Worm (Caenorhabditis elegans) whole organism, L1 larva: Measurements from ENCODE around the gene sdz-19.

Experiments
- C04F5.9 ChIP-seq: sonication (generic microtip); optimal IDR thresholded peaks from 2 replicates; lab custom pipeline; 2016; ENCODE audit warnings: missing genetic modification characterization, missing compliant biosample characterization
- F16B12.6 ChIP-seq: fragments of 150-350 bp; optimal IDR thresholded peaks from 2 replicates; lab custom pipeline; 2014; ENCODE audit warnings: missing biosample characterization, missing genetic modification characterization
- alr-1 ChIP-seq: fragments of 200-800 bp; sonication (Bioruptor generic); optimal IDR thresholded peaks from 2 replicates; lab custom pipeline; 2018; ENCODE audit warnings: borderline replicate concordance, mild to moderate bottlenecking, missing genetic modification characterization, missing compliant biosample characterization
- aly-2 ChIP-seq: fragments of 150-350 bp; optimal IDR thresholded peaks from 2 replicates; lab custom pipeline; 2014; ENCODE audit warnings: missing biosample characterization, missing genetic modification characterization
- ceh-88 ChIP-seq: fragments of 200-800 bp; sonication (Bioruptor generic); IDR thresholded peaks from 2 replicates; pipeline ENCODE4 v1.3.6; 2022; ENCODE audit warnings: missing genetic modification characterization, missing compliant biosample characterization
- dsc-1 ChIP-seq: sonication (generic microtip); optimal IDR thresholded peaks from 2 replicates; lab custom pipeline; 2016; ENCODE audit warnings: mild to moderate bottlenecking, missing genetic modification characterization, missing compliant biosample characterization
- efl-1 ChIP-seq, 4 experiments: fragments of 150-350 bp; optimal IDR thresholded peaks in 3 of 4; peaks in 1 of 4; 1 replicate in 1 of 4; 2 replicates in 3 of 4; lab custom pipeline; 2014; ENCODE audit warnings: missing biosample characterization in 2 of 4, missing genetic modification characterization in 2 of 4, missing genetic modification reagents in 2 of 4
- egl-13 ChIP-seq: sonication (generic microtip); optimal IDR thresholded peaks from 2 replicates; lab custom pipeline; 2016; ENCODE audit warnings: missing genotype, missing genetic modification reagents, missing genetic modification characterization, missing compliant biosample characterization
- elt-3 ChIP-seq, 6 experiments: fragments of 150-350 bp in 1 of 6; sonication (generic microtip); optimal IDR thresholded peaks; 2 replicates each; lab custom pipeline; 2017 to 2018; ENCODE audit warnings: missing biosample characterization in 6 of 6, missing genetic modification characterization in 6 of 6, inconsistent platforms in 1 of 6
- fkh-10 ChIP-seq: sonication (generic microtip); optimal IDR thresholded peaks from 2 replicates; lab custom pipeline; 2017; ENCODE audit warnings: missing biosample characterization, missing genetic modification reagents, missing genetic modification characterization
- fkh-8 ChIP-seq: sonication (generic microtip); optimal IDR thresholded peaks from 2 replicates; lab custom pipeline; 2016; ENCODE audit warnings: mild to moderate bottlenecking, missing genetic modification characterization, missing compliant biosample characterization
- hlh-17 ChIP-seq: fragments of 200-800 bp; sonication (Bioruptor generic); optimal IDR thresholded peaks from 2 replicates; lab custom pipeline; 2018; ENCODE audit warnings: missing genetic modification characterization, mild to moderate bottlenecking, missing compliant biosample characterization, moderate library complexity, borderline replicate concordance
- jun-1 ChIP-seq: fragments of 150-350 bp; optimal IDR thresholded peaks from 2 replicates; lab custom pipeline; 2014; ENCODE audit warnings: missing biosample characterization, missing genetic modification reagents, missing genetic modification characterization
- lin-14 ChIP-seq: fragments of 200-800 bp; sonication (Bioruptor generic); optimal IDR thresholded peaks from 2 replicates; lab custom pipeline; 2018; ENCODE audit warnings: mild to moderate bottlenecking, missing genetic modification characterization, moderate library complexity, missing compliant biosample characterization
- lin-35 ChIP-seq, 2 experiments: fragments of 150-350 bp; optimal IDR thresholded peaks; 2 replicates each; lab custom pipeline; 2014; ENCODE audit warnings: missing biosample characterization in 2 of 2, missing genetic modification characterization in 2 of 2, missing genetic modification reagents in 2 of 2
- lin-39 ChIP-seq: fragments of 150-350 bp; optimal IDR thresholded peaks from 2 replicates; lab custom pipeline; 2014; ENCODE audit warnings: missing biosample characterization, missing genetic modification reagents, missing genetic modification characterization
- mab-9 ChIP-seq: fragments of 200-800 bp; sonication (Bioruptor generic); IDR thresholded peaks from 2 replicates; pipeline ENCODE4 v1.3.6; 2022; ENCODE audit warnings: missing genetic modification reagents, missing genetic modification characterization, missing compliant biosample characterization
- mdl-1 ChIP-seq, 2 experiments: fragments of 150-350 bp; optimal IDR thresholded peaks; 2 replicates each; lab custom pipeline; 2014 to 2017; ENCODE audit warnings: missing biosample characterization in 2 of 2, missing genetic modification characterization in 2 of 2, inconsistent platforms in 1 of 2
- mef-2 ChIP-seq: fragments of 150-350 bp; optimal IDR thresholded peaks from 2 replicates; lab custom pipeline; 2014; ENCODE audit warnings: missing biosample characterization, missing genetic modification characterization
- nhr-11 ChIP-seq: fragments of 150-350 bp; optimal IDR thresholded peaks from 2 replicates; lab custom pipeline; 2014; ENCODE audit warnings: missing biosample characterization, missing genetic modification characterization
- nhr-20 ChIP-seq: sonication (generic microtip); optimal IDR thresholded peaks from 2 replicates; lab custom pipeline; 2016; ENCODE audit warnings: mild to moderate bottlenecking, missing genetic modification characterization, missing compliant biosample characterization
- nhr-237 ChIP-seq: fragments of 150-350 bp; optimal IDR thresholded peaks from 2 replicates; lab custom pipeline; 2014; ENCODE audit warnings: missing biosample characterization, missing genetic modification characterization
- nhr-47 ChIP-seq: sonication (generic microtip); optimal IDR thresholded peaks from 2 replicates; lab custom pipeline; 2016; ENCODE audit warnings: mild to moderate bottlenecking, missing genetic modification characterization, moderate library complexity, missing compliant biosample characterization
- nhr-71 ChIP-seq: sonication (generic microtip); optimal IDR thresholded peaks from 2 replicates; lab custom pipeline; 2016; ENCODE audit warnings: mild to moderate bottlenecking, missing genetic modification characterization, moderate library complexity, missing compliant biosample characterization
- nhr-77 ChIP-seq: fragments of 150-350 bp; optimal IDR thresholded peaks from 2 replicates; lab custom pipeline; 2014; ENCODE audit warnings: missing biosample characterization, missing genetic modification characterization
- nhr-84 ChIP-seq: sonication (generic microtip); optimal IDR thresholded peaks from 2 replicates; lab custom pipeline; 2017; ENCODE audit warnings: missing biosample characterization, missing genetic modification characterization
- pag-3 ChIP-seq: sonication (generic microtip); optimal IDR thresholded peaks from 2 replicates; lab custom pipeline; 2017; ENCODE audit warnings: missing genetic modification characterization, mild to moderate bottlenecking, missing compliant biosample characterization, antibody characterized with exemption, borderline replicate concordance; ENCODE audit not compliant: insufficient read depth
- pax-3 ChIP-seq: fragments of 200-800 bp; sonication (Bioruptor generic); optimal IDR thresholded peaks from 2 replicates; lab custom pipeline; 2018; ENCODE audit warnings: mild to moderate bottlenecking, missing genetic modification characterization, moderate library complexity, missing compliant biosample characterization
- rnt-1 ChIP-seq: sonication (generic microtip); optimal IDR thresholded peaks from 2 replicates; lab custom pipeline; 2016; ENCODE audit warnings: mild to moderate bottlenecking, missing genetic modification characterization, moderate library complexity, missing compliant biosample characterization
- skn-1 ChIP-seq: fragments of 150-350 bp; optimal IDR thresholded peaks from 2 replicates; lab custom pipeline; 2014; ENCODE audit warnings: missing biosample characterization, missing genetic modification characterization
- snpc-4 ChIP-seq: fragments of 150-350 bp; optimal IDR thresholded peaks from 2 replicates; lab custom pipeline; 2014; ENCODE audit warnings: missing biosample characterization, missing genetic modification characterization
- sox-4 ChIP-seq: sonication (generic microtip); optimal IDR thresholded peaks from 2 replicates; lab custom pipeline; 2016; ENCODE audit warnings: missing genetic modification characterization, missing compliant biosample characterization
- sup-37 ChIP-seq: fragments of 200-800 bp; sonication (Bioruptor generic); optimal IDR thresholded peaks from 2 replicates; lab custom pipeline; 2018; ENCODE audit warnings: mild to moderate bottlenecking, missing genetic modification characterization, missing compliant biosample characterization
- swsn-7 ChIP-seq: sonication (generic microtip); optimal IDR thresholded peaks from 2 replicates; lab custom pipeline; 2016; ENCODE audit warnings: missing genetic modification characterization, missing compliant biosample characterization
- tbx-2 ChIP-seq: sonication (generic microtip); optimal IDR thresholded peaks from 2 replicates; lab custom pipeline; 2016; ENCODE audit warnings: missing genetic modification characterization, missing compliant biosample characterization
- unc-62 ChIP-seq: fragments of 150-350 bp; optimal IDR thresholded peaks from 2 replicates; lab custom pipeline; 2014; ENCODE audit warnings: missing biosample characterization, missing genetic modification reagents, missing genetic modification characterization
- unc-86 ChIP-seq: sonication (generic microtip); optimal IDR thresholded peaks from 2 replicates; lab custom pipeline; 2016; ENCODE audit warnings: missing genetic modification characterization, missing compliant biosample characterization
- unc-98 ChIP-seq: fragments of 200-800 bp; sonication (Bioruptor generic); IDR thresholded peaks from 2 replicates; pipeline ENCODE4 v1.3.6; 2022; ENCODE audit warnings: missing genetic modification characterization, missing compliant biosample characterization
- vab-15 ChIP-seq: sonication (generic microtip); optimal IDR thresholded peaks from 2 replicates; lab custom pipeline; 2017; ENCODE audit warnings: missing genotype, mild to moderate bottlenecking, missing genetic modification characterization, missing compliant biosample characterization
- xbp-1 ChIP-seq: sonication (generic microtip); optimal IDR thresholded peaks from 2 replicates; lab custom pipeline; 2016; ENCODE audit warnings: missing genetic modification characterization, missing compliant biosample characterization

Gene sdz-19

ce11 chrX:12545100-12545499 lies 42.0 kb upstream of the sdz-19 start:
- TF ChIP-seq dsc-1 (tag; lab: Kevin White, UChicago) = peak; percentile 94
- peak; percentile 50 for TF ChIP-seq pax-3 (tag; lab: Kevin White, UChicago)
- no peak for TF ChIP-seq swsn-7 (tag; lab: Kevin White, UChicago)
- peak; percentile 52 for TF ChIP-seq fkh-8
- TF ChIP-seq nhr-47 = peak; percentile 50
- no peak for TF ChIP-seq alr-1 (tag; lab: Kevin White, UChicago)

- TF ChIP-seq rnt-1 = no peak
- TF ChIP-seq skn-1 (tag; lab: Kevin White, UChicago) = no peak
These were observed 35.7 kb upstream of the sdz-19 start for ce11 chrX:12538794-12539193.

ce11 chrX:12534476-12534875 lies 31.3 kb upstream of the sdz-19 start:
- TF ChIP-seq C04F5.9 (tag; lab: Kevin White, UChicago) (no peak), snpc-4 (no peak), unc-86 (peak; percentile 70), lin-14 (peak; percentile 13)

- TF ChIP-seq lin-14 (peak; percentile 72), unc-86 (peak; percentile 91), fkh-8 (peak; percentile 37), hlh-17 (GFP tag; lab: Kevin White, UChicago) (no peak), tbx-2 (tag; lab: Kevin White, UChicago) (peak; percentile 8)
These were observed 29.3 kb upstream of the sdz-19 start for ce11 chrX:12532405-12532804.

- TF ChIP-seq fkh-8 = no peak
- TF ChIP-seq aly-2 (tag; lab: Kevin White, UChicago) = no peak
These were observed 22.3 kb upstream of the sdz-19 start, which contains the start of gene scd-1 for ce11 chrX:12525359-12525839. TSS of gene scd-1 (minus strand) at chrX:12525789.

ce11 chrX:12524514-12524913 lies 21.4 kb upstream of the sdz-19 start:
- TF ChIP-seq egl-13 (tag; lab: Kevin White, UChicago) = peak; percentile 18
- no peak for TF ChIP-seq pag-3
- no peak for TF ChIP-seq lin-35 (GFP tag; optimal IDR thresholded peaks at IDR 0.05; lab: Kevin White, UChicago)
- TF ChIP-seq sox-4 (tag; lab: Kevin White, UChicago) = peak; percentile 60
- peak; percentile 54 for TF ChIP-seq nhr-47
- TF ChIP-seq unc-62 = no peak
- TF ChIP-seq fkh-8 = peak; percentile 68
- peak; percentile 60 for TF ChIP-seq nhr-71 (tag; lab: Kevin White, UChicago)
- peak; percentile 59 for TF ChIP-seq nhr-11 (tag; lab: Kevin White, UChicago)
- peak; percentile 75 for TF ChIP-seq pax-3 (tag; lab: Kevin White, UChicago)
- peak; percentile 97 for TF ChIP-seq dsc-1 (tag; lab: Kevin White, UChicago)
- no peak for TF ChIP-seq nhr-237 (tag; lab: Kevin White, UChicago)
- TF ChIP-seq F16B12.6 = no peak

- TF ChIP-seq mab-9 (GFP tag; lab: Robert Waterston, UW) (peak; percentile 35; the same call in 1 of the 2 replicates), skn-1 (tag; lab: Kevin White, UChicago) (peak; percentile 34), jun-1 (tag; lab: Kevin White, UChicago) (peak; percentile 65), nhr-77 (tag; lab: Kevin White, UChicago) (peak; percentile 28), nhr-84 (tag; lab: Kevin White, UChicago) (no peak), tbx-2 (tag; lab: Kevin White, UChicago) (peak; percentile 84), fkh-10 (no peak), vab-15 (tag; lab: Kevin White, UChicago) (peak; percentile 48), nhr-20 (tag; lab: Kevin White, UChicago) (peak; percentile 99), unc-98 (GFP tag; lab: Robert Waterston, UW) (no peak), xbp-1 (peak; percentile 41), lin-39 (tag; lab: Kevin White, UChicago) (peak; percentile 2), sup-37 (GFP tag; lab: Kevin White, UChicago) (no peak), mdl-1 (tag; optimal IDR thresholded peaks at IDR 0.05; lab: Kevin White, UChicago) (peak in 1 of 2 experiments; percentile 91), elt-3 (tag; optimal IDR thresholded peaks at IDR 0.05; lab: Kevin White, UChicago) (peak; percentile 38 to 99 (median 76)), pag-3 (peak; percentile 45), efl-1 (optimal IDR thresholded peaks at IDR 0.05; lab: Kevin White, UChicago) (peak in 1 of 2 experiments; percentile 18), efl-1 (GFP tag; optimal IDR thresholded peaks at IDR 0.05 in 1 of 2; lab: Kevin White, UChicago) (peak in 1 of 2 experiments; percentile 92), mef-2 (tag; lab: Kevin White, UChicago) (no peak), ceh-88 (GFP tag; lab: Robert Waterston, UW) (peak; percentile 45)
These were observed 19.9 kb upstream of the sdz-19 start for ce11 chrX:12523071-12523483.
